Worm (Caenorhabditis elegans): ENCODE measurements around the gene B0432.14.

B0432.14 gene

DNA sequence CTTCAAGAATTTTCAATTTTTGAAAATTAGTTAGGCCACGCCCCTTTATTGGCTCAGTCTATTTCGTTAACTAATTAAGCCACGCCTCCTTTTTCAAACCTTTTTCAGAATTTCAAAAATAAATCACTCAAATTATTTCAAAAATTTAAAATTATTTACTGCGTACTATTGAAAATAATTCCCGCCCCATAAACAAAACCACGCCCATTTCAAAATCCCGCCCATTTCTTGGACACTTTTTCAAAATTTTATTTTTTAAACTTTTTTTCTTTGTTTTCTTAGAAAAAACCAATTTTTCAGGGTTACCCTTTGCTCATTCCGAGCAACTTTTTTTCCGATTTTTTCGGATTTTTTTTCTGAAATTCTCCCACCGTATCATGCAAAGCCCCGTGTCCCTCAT is at the start of gene B0432.14:
Gene B0432.14, plus strand, starts transcription at position 301 of the 400 bp plus-strand sequence.
- TF ChIP-seq ztf-23 (GFP tag; IDR thresholded peaks at IDR 0.05): no peak
- no peak for TF ChIP-seq flt-1 (GFP tag; IDR thresholded peaks at IDR 0.05)
- TF ChIP-seq cog-1 (tag; optimal IDR thresholded peaks at IDR 0.05): no peak
- TF ChIP-seq med-1 (GFP tag; optimal IDR thresholded peaks at IDR 0.05; ENCODE audit: insufficient read depth): no peak
- TF ChIP-seq T22C8.4 (GFP tag; IDR thresholded peaks at IDR 0.05): no peak
- TF ChIP-seq ref-1 (GFP tag; conservative IDR thresholded peaks at IDR 0.05): no peak
- TF ChIP-seq klf-2 (GFP tag; conservative IDR thresholded peaks at IDR 0.05): no peak
- TF ChIP-seq ztf-29 (GFP tag; IDR thresholded peaks at IDR 0.05): no peak
- no peak for TF ChIP-seq tab-1 (GFP tag; IDR thresholded peaks at IDR 0.05)

DNA sequence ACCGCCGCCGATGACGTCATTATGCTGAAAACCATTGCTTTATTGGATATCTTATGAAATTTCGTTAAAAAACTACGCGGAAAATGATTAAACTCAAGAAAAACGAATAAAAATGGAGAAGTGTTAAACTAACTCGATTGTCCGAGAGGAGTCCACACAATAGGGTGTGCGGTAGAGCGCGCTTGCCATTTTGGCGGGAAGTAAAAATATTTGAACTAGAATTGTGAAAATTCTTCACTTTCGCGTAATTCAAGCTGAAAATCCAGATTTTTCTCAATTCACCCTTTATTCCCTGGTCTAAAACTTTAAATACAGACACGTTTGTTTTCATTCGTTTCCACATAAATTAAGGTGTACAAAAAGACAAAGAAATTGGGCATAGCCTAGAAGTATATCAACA is 47.6 kb upstream of the B0432.14 start, which contains the start of gene F48A11.4:
Gene F48A11.4, minus strand, starts transcription at position 24 of the 400 bp plus-strand sequence.
- TF ChIP-seq cog-1 (tag; optimal IDR thresholded peaks at IDR 0.05): peak; percentile 66
- TF ChIP-seq ztf-29 (GFP tag; IDR thresholded peaks at IDR 0.05): no peak
- TF ChIP-seq flt-1 (GFP tag; IDR thresholded peaks at IDR 0.05): peak; percentile 75
- no peak for TF ChIP-seq ref-1 (GFP tag; conservative IDR thresholded peaks at IDR 0.05)
- no peak for TF ChIP-seq klf-2 (GFP tag; conservative IDR thresholded peaks at IDR 0.05)
- TF ChIP-seq tab-1 (GFP tag; IDR thresholded peaks at IDR 0.05): no peak
- no peak for TF ChIP-seq T22C8.4 (GFP tag; IDR thresholded peaks at IDR 0.05)
- peak; percentile 78 for TF ChIP-seq ztf-23 (GFP tag; IDR thresholded peaks at IDR 0.05)
- TF ChIP-seq med-1 (GFP tag; optimal IDR thresholded peaks at IDR 0.05; ENCODE audit: insufficient read depth): no peak

DNA sequence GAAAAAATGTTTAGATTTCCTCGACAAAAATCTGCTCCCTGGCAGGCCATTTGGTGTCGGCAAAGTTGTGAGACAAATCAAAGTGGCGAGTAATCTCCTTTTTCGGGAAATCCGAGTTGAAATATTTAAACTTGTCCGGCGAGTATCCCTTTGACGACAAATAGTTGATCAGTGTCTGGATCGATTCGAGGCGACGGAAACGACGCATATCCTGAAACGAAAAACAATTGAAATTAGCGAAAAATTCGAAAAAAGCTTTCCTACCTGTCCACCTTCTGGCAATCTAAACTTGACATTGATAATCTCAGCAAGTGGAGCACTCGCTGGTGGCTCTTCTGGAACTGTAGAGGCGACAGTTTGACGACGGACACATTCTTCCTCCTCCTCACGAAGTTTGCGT is 46.8 kb upstream of the B0432.14 start:
- TF ChIP-seq ztf-29 (GFP tag; IDR thresholded peaks at IDR 0.05) (no peak), cog-1 (tag; optimal IDR thresholded peaks at IDR 0.05) (no peak), med-1 (GFP tag; optimal IDR thresholded peaks at IDR 0.05; ENCODE audit: insufficient read depth) (no peak), tab-1 (GFP tag; IDR thresholded peaks at IDR 0.05) (no peak), klf-2 (GFP tag; conservative IDR thresholded peaks at IDR 0.05) (no peak), ztf-23 (GFP tag; IDR thresholded peaks at IDR 0.05) (no peak)

DNA sequence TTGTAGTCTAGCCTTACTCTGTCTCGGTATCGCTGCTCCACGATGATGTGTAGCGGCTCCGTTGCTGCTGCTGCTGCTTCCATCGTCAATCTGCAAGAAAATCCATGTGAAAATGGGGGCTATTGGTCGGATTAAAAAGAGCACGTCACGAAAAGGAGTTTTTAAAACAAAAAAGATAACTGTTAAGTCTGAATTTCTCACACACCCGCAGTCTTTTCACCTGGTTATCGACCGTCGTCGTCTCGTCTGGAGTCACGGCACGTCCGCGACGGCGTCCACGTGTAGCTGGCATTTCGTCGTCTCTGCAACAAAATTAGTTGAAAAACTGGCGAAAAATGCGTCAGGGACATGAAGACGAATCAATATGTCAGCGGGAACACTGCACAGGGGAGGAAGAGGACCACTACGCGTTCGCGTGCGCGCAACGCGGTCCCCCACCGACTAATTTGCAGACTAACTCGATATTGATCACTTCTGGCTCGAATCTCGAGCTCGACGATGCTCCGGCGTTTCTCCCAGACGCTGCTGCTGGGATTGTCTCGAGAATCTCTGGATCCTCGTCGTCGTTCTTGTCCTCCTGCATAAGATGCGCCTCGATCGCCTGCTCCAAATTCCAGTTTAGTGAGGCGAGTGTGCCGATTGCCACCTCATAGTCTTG is 44.2 kb upstream of the B0432.14 start:
- no peak for TF ChIP-seq T22C8.4 (GFP tag; IDR thresholded peaks at IDR 0.05)
- TF ChIP-seq flt-1 (GFP tag; IDR thresholded peaks at IDR 0.05): no peak
- no peak for TF ChIP-seq ztf-23 (GFP tag; IDR thresholded peaks at IDR 0.05)
- TF ChIP-seq ztf-29 (GFP tag; IDR thresholded peaks at IDR 0.05): no peak
- no peak for TF ChIP-seq ref-1 (GFP tag; conservative IDR thresholded peaks at IDR 0.05)
- TF ChIP-seq med-1 (GFP tag; optimal IDR thresholded peaks at IDR 0.05; ENCODE audit: insufficient read depth): no peak
- no peak for TF ChIP-seq cog-1 (tag; optimal IDR thresholded peaks at IDR 0.05)
- TF ChIP-seq tab-1 (GFP tag; IDR thresholded peaks at IDR 0.05): no peak
- TF ChIP-seq klf-2 (GFP tag; conservative IDR thresholded peaks at IDR 0.05): no peak

DNA sequence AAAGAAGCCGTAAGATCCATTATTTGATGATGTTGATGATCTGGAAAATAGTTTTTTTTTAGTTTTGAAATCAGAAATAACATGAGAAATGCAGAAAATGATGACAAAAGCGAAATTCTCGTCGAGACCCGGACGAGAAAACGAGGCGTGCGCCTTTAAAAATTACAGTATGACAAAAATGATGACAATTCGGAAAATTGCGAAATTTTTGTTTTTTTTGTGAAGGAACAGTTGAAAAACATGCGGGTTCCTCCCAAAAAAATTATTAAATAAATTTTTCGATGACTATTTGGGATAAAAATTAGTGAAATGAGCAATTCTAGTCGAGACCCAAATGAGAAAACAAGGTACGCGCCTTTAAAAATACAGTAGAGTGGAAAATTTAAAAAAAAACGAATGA is 43.6 kb upstream of the B0432.14 start, which contains the start of gene ubxn-3:
Gene ubxn-3, minus strand, starts transcription at position 66 of the 400 bp plus-strand sequence.
- TF ChIP-seq cog-1 (tag; optimal IDR thresholded peaks at IDR 0.05): no peak
- TF ChIP-seq T22C8.4 (GFP tag; IDR thresholded peaks at IDR 0.05): no peak
- TF ChIP-seq klf-2 (GFP tag; conservative IDR thresholded peaks at IDR 0.05): no peak
- no peak for TF ChIP-seq med-1 (GFP tag; optimal IDR thresholded peaks at IDR 0.05; ENCODE audit: insufficient read depth)
- no peak for TF ChIP-seq ref-1 (GFP tag; conservative IDR thresholded peaks at IDR 0.05)

DNA sequence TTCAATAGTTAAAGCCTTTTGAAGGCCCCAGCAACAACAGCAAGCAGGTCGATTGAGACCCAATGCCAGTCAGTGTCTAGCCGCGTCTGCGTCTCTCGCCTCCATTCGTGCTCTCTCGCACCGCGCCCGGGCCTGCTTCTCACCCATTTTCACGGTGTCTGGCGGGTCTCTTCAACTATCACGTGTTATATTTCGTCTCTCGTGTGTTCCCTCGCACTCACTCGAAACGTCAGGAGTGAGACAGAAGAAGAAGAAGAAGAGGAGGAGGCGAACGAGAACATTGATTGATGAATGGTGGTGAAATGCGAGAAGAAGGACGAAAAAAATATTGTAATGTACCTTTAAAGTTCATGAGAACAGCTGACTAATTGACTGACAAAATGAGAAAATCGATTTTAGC is 42.9 kb upstream of the B0432.14 start:
- no peak for TF ChIP-seq ztf-29 (GFP tag; IDR thresholded peaks at IDR 0.05)
- no peak for TF ChIP-seq ref-1 (GFP tag; conservative IDR thresholded peaks at IDR 0.05)
- TF ChIP-seq klf-2 (GFP tag; conservative IDR thresholded peaks at IDR 0.05): no peak
- TF ChIP-seq ztf-23 (GFP tag; IDR thresholded peaks at IDR 0.05): no peak
- TF ChIP-seq flt-1 (GFP tag; IDR thresholded peaks at IDR 0.05): 0 out of 2 replicates have a peak, but pooled peaks have one; percentile 58
- TF ChIP-seq tab-1 (GFP tag; IDR thresholded peaks at IDR 0.05): 0 out of 2 replicates have a peak, but pooled peaks have one; percentile 24
- TF ChIP-seq cog-1 (tag; optimal IDR thresholded peaks at IDR 0.05): peak; percentile 20
- TF ChIP-seq T22C8.4 (GFP tag; IDR thresholded peaks at IDR 0.05): no peak
- no peak for TF ChIP-seq med-1 (GFP tag; optimal IDR thresholded peaks at IDR 0.05; ENCODE audit: insufficient read depth)

DNA sequence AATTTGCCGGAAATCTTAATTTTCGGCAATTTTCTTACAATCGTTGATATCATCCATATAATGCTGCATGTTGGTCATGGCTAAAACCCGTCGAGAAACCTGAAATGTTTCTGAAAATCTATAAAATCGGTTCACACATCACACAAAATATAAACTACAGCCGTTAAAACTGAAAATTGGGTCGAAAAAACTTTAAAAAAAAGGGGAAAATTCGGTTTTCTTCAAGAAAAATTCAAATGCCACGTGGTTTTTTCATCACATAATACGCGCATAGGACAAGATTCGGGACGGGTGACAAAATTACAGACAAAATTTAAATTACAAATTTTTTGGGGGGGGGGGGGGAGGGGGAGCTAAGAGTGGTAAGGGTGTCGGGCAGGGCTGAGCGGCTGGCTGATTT is 31.5 kb upstream of the B0432.14 start, which contains the start of gene Y43H11AL.1:
Gene Y43H11AL.1, minus strand, starts transcription at position 101 of the 400 bp plus-strand sequence.
- TF ChIP-seq med-1 (GFP tag; optimal IDR thresholded peaks at IDR 0.05; ENCODE audit: insufficient read depth) (no peak), ztf-29 (GFP tag; IDR thresholded peaks at IDR 0.05) (no peak), tab-1 (GFP tag; IDR thresholded peaks at IDR 0.05) (no peak), cog-1 (tag; optimal IDR thresholded peaks at IDR 0.05) (no peak), T22C8.4 (GFP tag; IDR thresholded peaks at IDR 0.05) (no peak), flt-1 (GFP tag; IDR thresholded peaks at IDR 0.05) (no peak), klf-2 (GFP tag; conservative IDR thresholded peaks at IDR 0.05) (no peak), ref-1 (GFP tag; conservative IDR thresholded peaks at IDR 0.05) (no peak), ztf-23 (GFP tag; IDR thresholded peaks at IDR 0.05) (no peak)

DNA sequence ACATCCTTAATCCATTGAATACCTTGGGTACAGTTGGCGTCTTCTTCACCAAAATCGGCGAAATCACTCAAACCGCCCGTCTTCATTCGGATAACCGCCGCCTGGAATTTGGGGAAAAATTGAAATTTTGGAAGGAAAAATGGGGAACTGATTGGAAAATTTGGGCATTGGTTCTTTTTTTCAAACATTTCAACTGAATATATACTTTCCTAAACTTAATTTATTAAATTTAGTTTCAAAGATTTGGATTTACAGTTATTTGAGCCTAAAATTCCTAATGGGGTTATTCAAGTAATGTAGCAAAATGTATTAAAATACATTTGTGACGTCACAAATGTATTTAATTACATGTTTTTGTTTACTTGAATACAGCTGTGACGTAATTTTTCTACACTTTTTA is 26.4 kb upstream of the B0432.14 start, which contains the start of gene laat-1:
Gene laat-1, minus strand, starts transcription at position 101 of the 400 bp plus-strand sequence.
- no peak for TF ChIP-seq klf-2 (GFP tag; conservative IDR thresholded peaks at IDR 0.05)
- TF ChIP-seq ztf-23 (GFP tag; IDR thresholded peaks at IDR 0.05): no peak
- TF ChIP-seq cog-1 (tag; optimal IDR thresholded peaks at IDR 0.05): no peak
- no peak for TF ChIP-seq T22C8.4 (GFP tag; IDR thresholded peaks at IDR 0.05)
- no peak for TF ChIP-seq ztf-29 (GFP tag; IDR thresholded peaks at IDR 0.05)
- TF ChIP-seq flt-1 (GFP tag; IDR thresholded peaks at IDR 0.05): no peak
- TF ChIP-seq tab-1 (GFP tag; IDR thresholded peaks at IDR 0.05): no peak
- no peak for TF ChIP-seq ref-1 (GFP tag; conservative IDR thresholded peaks at IDR 0.05)
- TF ChIP-seq med-1 (GFP tag; optimal IDR thresholded peaks at IDR 0.05; ENCODE audit: insufficient read depth): no peak

DNA sequence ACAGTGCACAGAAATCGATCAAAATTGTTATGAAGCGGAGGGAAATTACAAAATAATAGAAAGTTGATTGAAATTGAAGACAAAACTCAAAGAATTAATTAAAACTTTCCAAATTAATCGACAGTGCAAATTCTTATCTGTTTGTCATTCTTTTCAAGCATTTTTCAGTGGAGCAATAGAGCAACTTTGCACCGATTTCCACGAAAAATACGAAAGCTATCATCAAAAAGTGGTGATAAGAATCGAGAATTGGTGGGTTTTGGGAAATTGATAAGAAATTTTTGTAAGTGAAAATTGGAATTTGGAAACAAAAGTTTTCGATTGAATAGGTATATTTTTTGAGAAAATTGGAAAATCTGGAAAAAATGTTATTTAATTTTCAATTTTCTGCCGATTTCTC is 24.1 kb upstream of the B0432.14 start:
- no peak for TF ChIP-seq klf-2 (GFP tag; conservative IDR thresholded peaks at IDR 0.05)
- no peak for TF ChIP-seq cog-1 (tag; optimal IDR thresholded peaks at IDR 0.05)
- TF ChIP-seq ztf-29 (GFP tag; IDR thresholded peaks at IDR 0.05): no peak
- no peak for TF ChIP-seq T22C8.4 (GFP tag; IDR thresholded peaks at IDR 0.05)
- no peak for TF ChIP-seq flt-1 (GFP tag; IDR thresholded peaks at IDR 0.05)
- no peak for TF ChIP-seq ztf-23 (GFP tag; IDR thresholded peaks at IDR 0.05)
- TF ChIP-seq tab-1 (GFP tag; IDR thresholded peaks at IDR 0.05): no peak
- no peak for TF ChIP-seq med-1 (GFP tag; optimal IDR thresholded peaks at IDR 0.05; ENCODE audit: insufficient read depth)
- no peak for TF ChIP-seq ref-1 (GFP tag; conservative IDR thresholded peaks at IDR 0.05)
